Worm (Caenorhabditis elegans) whole organism, L1 larva: ENCODE results near the gene fbxa-56.

ENCODE experiments used
- C16A3.4 ChIP-seq: fragments of 150-350 bp; optimal IDR thresholded peaks from 2 replicates; lab custom pipeline; 2014; ENCODE audit warnings: missing biosample characterization, missing genetic modification characterization
- C34B4.2 ChIP-seq: sonication (generic microtip); optimal IDR thresholded peaks from 2 replicates; lab custom pipeline; 2017; ENCODE audit warnings: mild to moderate bottlenecking, missing genetic modification characterization, missing compliant biosample characterization
- Y116A8C.19 ChIP-seq: sonication (generic microtip); optimal IDR thresholded peaks from 2 replicates; lab custom pipeline; 2016; ENCODE audit warnings: missing compliant biosample characterization, missing genetic modification characterization, borderline replicate concordance
- ama-1 ChIP-seq: fragments of 150-350 bp; optimal IDR thresholded peaks from 2 replicates; lab custom pipeline; 2014
- blmp-1 ChIP-seq: fragments of 150-350 bp; optimal IDR thresholded peaks from 2 replicates; lab custom pipeline; 2014; ENCODE audit warnings: missing biosample characterization, missing genetic modification characterization
- ceh-63 ChIP-seq: fragments of 200-800 bp; sonication (Bioruptor generic); optimal IDR thresholded peaks from 2 replicates; lab custom pipeline; 2018; ENCODE audit warnings: mild to moderate bottlenecking, missing genetic modification characterization, missing compliant biosample characterization
- ceh-8 ChIP-seq: fragments of 200-800 bp; sonication (Bioruptor generic); optimal IDR thresholded peaks from 2 replicates; lab custom pipeline; 2018; ENCODE audit warnings: mild to moderate bottlenecking, missing genetic modification characterization, moderate library complexity, missing compliant biosample characterization
- ceh-82 ChIP-seq, 3 experiments: fragments of 150-350 bp in 1 of 3; sonication (generic microtip) in 2 of 3; optimal IDR thresholded peaks; 2 replicates each; lab custom pipeline; 2014 to 2017; ENCODE audit warnings: missing biosample characterization in 3 of 3, missing genetic modification characterization in 3 of 3
- ceh-88 ChIP-seq: fragments of 200-800 bp; sonication (Bioruptor generic); IDR thresholded peaks from 2 replicates; pipeline ENCODE4 v1.3.6; 2022; ENCODE audit warnings: missing genetic modification characterization, missing compliant biosample characterization
- ceh-90 ChIP-seq: sonication (generic microtip); optimal IDR thresholded peaks from 2 replicates; lab custom pipeline; 2016; ENCODE audit warnings: missing genetic modification characterization, missing compliant biosample characterization
- ces-1 ChIP-seq: fragments of 150-350 bp; optimal IDR thresholded peaks from 2 replicates; lab custom pipeline; 2014; ENCODE audit warnings: missing biosample characterization, missing genetic modification reagents, missing genetic modification characterization
- dsc-1 ChIP-seq: sonication (generic microtip); optimal IDR thresholded peaks from 2 replicates; lab custom pipeline; 2016; ENCODE audit warnings: mild to moderate bottlenecking, missing genetic modification characterization, missing compliant biosample characterization
- efl-1 ChIP-seq, 4 experiments: fragments of 150-350 bp; optimal IDR thresholded peaks in 3 of 4; peaks in 1 of 4; 1 replicate in 1 of 4; 2 replicates in 3 of 4; lab custom pipeline; 2014; ENCODE audit warnings: missing biosample characterization in 2 of 4, missing genetic modification characterization in 2 of 4, missing genetic modification reagents in 2 of 4
- elt-2 ChIP-seq: sonication (generic microtip); optimal IDR thresholded peaks from 2 replicates; lab custom pipeline; 2016; ENCODE audit warnings: missing genetic modification characterization, mild to moderate bottlenecking, inconsistent platforms, missing compliant biosample characterization, missing genetic modification reagents
- ets-5 ChIP-seq: fragments of 200-800 bp; sonication (Bioruptor generic); IDR thresholded peaks from 2 replicates; pipeline ENCODE4 v1.3.6; 2022; ENCODE audit warnings: missing genetic modification characterization, missing compliant biosample characterization
- fkh-4 ChIP-seq: sonication (generic microtip); optimal IDR thresholded peaks from 2 replicates; lab custom pipeline; 2016; ENCODE audit warnings: missing compliant biosample characterization, missing genetic modification characterization, borderline replicate concordance
- hlh-17 ChIP-seq: fragments of 200-800 bp; sonication (Bioruptor generic); optimal IDR thresholded peaks from 2 replicates; lab custom pipeline; 2018; ENCODE audit warnings: missing genetic modification characterization, mild to moderate bottlenecking, missing compliant biosample characterization, moderate library complexity, borderline replicate concordance
- hlh-4 ChIP-seq: sonication (generic microtip); optimal IDR thresholded peaks from 2 replicates; lab custom pipeline; 2016; ENCODE audit warnings: mild to moderate bottlenecking, missing genetic modification characterization, missing compliant biosample characterization
- hpl-2 ChIP-seq: fragments of 150-350 bp; optimal IDR thresholded peaks from 2 replicates; lab custom pipeline; 2014; ENCODE audit warnings: missing biosample characterization, missing genetic modification reagents, missing genetic modification characterization
- lin-14 ChIP-seq: fragments of 200-800 bp; sonication (Bioruptor generic); optimal IDR thresholded peaks from 2 replicates; lab custom pipeline; 2018; ENCODE audit warnings: mild to moderate bottlenecking, missing genetic modification characterization, moderate library complexity, missing compliant biosample characterization
- lin-15B ChIP-seq: fragments of 150-350 bp; sonication (generic microtip); optimal IDR thresholded peaks from 3 replicates; lab custom pipeline; 2014; ENCODE audit warnings: missing biosample characterization, missing genetic modification characterization
- lin-35 ChIP-seq, 2 experiments: fragments of 150-350 bp; optimal IDR thresholded peaks; 2 replicates each; lab custom pipeline; 2014; ENCODE audit warnings: missing biosample characterization in 2 of 2, missing genetic modification characterization in 2 of 2, missing genetic modification reagents in 2 of 2
- lin-39 ChIP-seq: fragments of 150-350 bp; optimal IDR thresholded peaks from 2 replicates; lab custom pipeline; 2014; ENCODE audit warnings: missing biosample characterization, missing genetic modification reagents, missing genetic modification characterization
- lsy-2 ChIP-seq, 2 experiments: fragments of 150-350 bp; optimal IDR thresholded peaks; 2 replicates each; lab custom pipeline; 2014; ENCODE audit warnings: missing biosample characterization in 2 of 2, missing genetic modification characterization in 2 of 2
- nhr-19 ChIP-seq: fragments of 200-800 bp; sonication (Bioruptor generic); conservative IDR thresholded peaks from 2 replicates; pipeline ENCODE4 v1.3.6; 2022; ENCODE audit warnings: missing genetic modification characterization, missing compliant biosample characterization
- nhr-20 ChIP-seq: sonication (generic microtip); optimal IDR thresholded peaks from 2 replicates; lab custom pipeline; 2016; ENCODE audit warnings: mild to moderate bottlenecking, missing genetic modification characterization, missing compliant biosample characterization
- nhr-28 ChIP-seq: fragments of 150-350 bp; optimal IDR thresholded peaks from 2 replicates; lab custom pipeline; 2014; ENCODE audit warnings: missing biosample characterization, missing genetic modification characterization
- nhr-76 ChIP-seq: sonication (generic microtip); optimal IDR thresholded peaks from 2 replicates; lab custom pipeline; 2017; ENCODE audit warnings: missing biosample characterization, missing genetic modification characterization
- nhr-77 ChIP-seq: fragments of 150-350 bp; optimal IDR thresholded peaks from 2 replicates; lab custom pipeline; 2014; ENCODE audit warnings: missing biosample characterization, missing genetic modification characterization
- nhr-84 ChIP-seq: sonication (generic microtip); optimal IDR thresholded peaks from 2 replicates; lab custom pipeline; 2017; ENCODE audit warnings: missing biosample characterization, missing genetic modification characterization
- nhr-90 ChIP-seq: sonication (generic microtip); optimal IDR thresholded peaks from 2 replicates; lab custom pipeline; 2016; ENCODE audit warnings: mild to moderate bottlenecking, missing genetic modification characterization, missing compliant biosample characterization; ENCODE audit not compliant: poor library complexity
- rnt-1 ChIP-seq: sonication (generic microtip); optimal IDR thresholded peaks from 2 replicates; lab custom pipeline; 2016; ENCODE audit warnings: mild to moderate bottlenecking, missing genetic modification characterization, moderate library complexity, missing compliant biosample characterization
- snpc-4 ChIP-seq: fragments of 150-350 bp; optimal IDR thresholded peaks from 2 replicates; lab custom pipeline; 2014; ENCODE audit warnings: missing biosample characterization, missing genetic modification characterization
- snu-23 ChIP-seq: sonication (generic microtip); optimal IDR thresholded peaks from 2 replicates; lab custom pipeline; 2016; ENCODE audit warnings: missing genetic modification characterization, missing compliant biosample characterization
- sup-37 ChIP-seq: fragments of 200-800 bp; sonication (Bioruptor generic); optimal IDR thresholded peaks from 2 replicates; lab custom pipeline; 2018; ENCODE audit warnings: mild to moderate bottlenecking, missing genetic modification characterization, missing compliant biosample characterization
- unc-86 ChIP-seq: sonication (generic microtip); optimal IDR thresholded peaks from 2 replicates; lab custom pipeline; 2016; ENCODE audit warnings: missing genetic modification characterization, missing compliant biosample characterization

The fbxa-56 gene

DNA sequence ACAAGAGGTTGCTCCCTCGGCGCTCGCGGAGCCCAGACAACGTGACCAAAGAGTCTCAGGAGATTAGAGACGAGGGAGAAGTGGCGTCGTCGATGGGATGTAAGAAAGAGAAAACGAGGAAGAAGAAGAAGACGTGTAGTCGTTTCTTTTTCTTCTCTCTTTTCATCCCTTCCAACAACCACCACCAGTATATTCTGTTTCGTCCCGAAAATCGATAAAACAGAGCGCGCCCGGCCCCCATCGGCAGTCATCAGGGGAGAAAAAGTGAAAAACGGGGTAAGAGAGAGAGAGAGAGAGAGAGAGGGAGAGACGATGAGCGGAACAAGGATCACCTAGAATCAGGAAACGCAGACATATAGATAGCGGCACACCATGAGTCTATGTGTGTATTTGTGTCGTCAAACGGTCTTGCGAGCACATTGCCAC lies 50.0 kb downstream of the fbxa-56 start (continued):
- TF ChIP-seq lin-35 (GFP tag; optimal IDR thresholded peaks at IDR 0.05; lab: Kevin White, UChicago): peak; percentile 49 to 50
- no peak for TF ChIP-seq nhr-28
- peak; percentile 75 for TF ChIP-seq rnt-1 (tag; lab: Kevin White, UChicago)
- TF ChIP-seq C16A3.4 (tag; lab: Kevin White, UChicago): peak; percentile 40
- TF ChIP-seq blmp-1 (tag; lab: Kevin White, UChicago): peak; percentile 97
- no peak for TF ChIP-seq ceh-90 (tag; lab: Kevin White, UChicago)
- TF ChIP-seq nhr-90 (tag; lab: Kevin White, UChicago): peak; percentile 47
- TF ChIP-seq lin-39 (tag; lab: Kevin White, UChicago): no peak
- no peak for TF ChIP-seq nhr-76
- TF ChIP-seq elt-2 (tag; lab: Kevin White, UChicago): no peak
- TF ChIP-seq ceh-88 (GFP tag; lab: Robert Waterston, UW): no peak; the same call in 1 of the 2 replicates
- peak; percentile 38 to 65 (median 62) for TF ChIP-seq ceh-82 (tag; optimal IDR thresholded peaks at IDR 0.05; lab: Kevin White, UChicago)
- no peak for TF ChIP-seq ama-1 (lab: Kevin White, UChicago)
- peak; percentile 49 for TF ChIP-seq dsc-1
- TF ChIP-seq nhr-19 (GFP tag; lab: Robert Waterston, UW): peak; percentile 57
- TF ChIP-seq Y116A8C.19 (tag; lab: Kevin White, UChicago): no peak
- TF ChIP-seq hpl-2 (GFP tag; lab: Kevin White, UChicago): no peak
- peak; percentile 26 for TF ChIP-seq lin-15B (tag; lab: Kevin White, UChicago)
- TF ChIP-seq sup-37 (GFP tag; lab: Kevin White, UChicago): no peak
- no peak for TF ChIP-seq nhr-84 (tag; lab: Kevin White, UChicago)
- TF ChIP-seq lsy-2 (tag; optimal IDR thresholded peaks at IDR 0.05; lab: Kevin White, UChicago): peak; percentile 62 to 76
- TF ChIP-seq ceh-8 (GFP tag; lab: Kevin White, UChicago): no peak
- TF ChIP-seq nhr-77 (tag; lab: Kevin White, UChicago): peak; percentile 40
- no peak for TF ChIP-seq C34B4.2
- TF ChIP-seq ceh-63: peak; percentile 2
- TF ChIP-seq ets-5: no peak
- TF ChIP-seq snpc-4 (tag; lab: Kevin White, UChicago): no peak
- TF ChIP-seq efl-1 (optimal IDR thresholded peaks at IDR 0.05; lab: Kevin White, UChicago): peak; percentile 63 to 74
- TF ChIP-seq efl-1 (GFP tag; optimal IDR thresholded peaks at IDR 0.05 in 1 of 2; lab: Kevin White, UChicago): peak; percentile 12 to 93
- peak; percentile 87 for TF ChIP-seq unc-86 (tag; lab: Kevin White, UChicago)
- TF ChIP-seq lin-14: peak; percentile 96
- TF ChIP-seq snu-23 (GFP tag; lab: Kevin White, UChicago): peak; percentile 85
- TF ChIP-seq ces-1 (GFP tag; lab: Kevin White, UChicago): no peak
- no peak for TF ChIP-seq hlh-17 (GFP tag; lab: Kevin White, UChicago)
- no peak for TF ChIP-seq hlh-4 (tag; lab: Kevin White, UChicago)
- TF ChIP-seq nhr-20: peak; percentile 73
- TF ChIP-seq fkh-4 (tag; lab: Kevin White, UChicago): no peak
